Worm (Caenorhabditis elegans): ENCODE results near the gene gsp-1.

The gsp-1 gene

DNA sequence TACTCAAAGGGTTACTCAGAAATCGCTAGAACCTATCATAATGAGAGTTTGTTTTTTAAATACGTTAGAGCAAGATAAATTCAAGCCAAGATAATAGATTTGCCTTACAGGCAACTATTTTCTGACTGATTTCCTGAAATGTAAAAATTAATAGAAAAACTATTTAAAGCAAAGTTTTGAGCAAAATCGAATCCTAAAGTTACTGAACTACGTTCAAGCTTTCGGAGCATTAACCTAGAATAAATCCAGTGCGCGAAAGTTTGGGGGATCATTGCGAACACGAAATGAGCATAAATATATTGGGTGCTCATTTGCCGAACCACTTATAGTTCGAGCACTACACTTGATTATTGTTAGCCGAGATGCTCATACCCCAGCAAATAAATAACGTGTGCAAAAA is 10.6 kb upstream of the gsp-1 start, which contains the start of gene ceh-22:
Gene ceh-22, plus strand, starts transcription at position 301 of the 400 bp plus-strand sequence.
- TF ChIP-seq ceh-90 (tag; optimal IDR thresholded peaks at IDR 0.05) = no peak
- no peak for TF ChIP-seq ztf-4 (tag; optimal IDR thresholded peaks at IDR 0.05)
- no peak for TF ChIP-seq dsc-1 (tag; optimal IDR thresholded peaks at IDR 0.05)
- no peak for TF ChIP-seq dpl-1 (GFP tag; optimal IDR thresholded peaks at IDR 0.05)
- no peak for TF ChIP-seq lin-14 (GFP tag; optimal IDR thresholded peaks at IDR 0.05)
- TF ChIP-seq pax-3 (tag; optimal IDR thresholded peaks at IDR 0.05) = no peak
- TF ChIP-seq lin-39 (tag; optimal IDR thresholded peaks at IDR 0.05) = no peak
- no peak for TF ChIP-seq grh-1 (GFP tag; IDR thresholded peaks at IDR 0.05)
- TF ChIP-seq snpc-4 (tag; optimal IDR thresholded peaks at IDR 0.05) = no peak
- no peak for TF ChIP-seq nhr-237 (tag; optimal IDR thresholded peaks at IDR 0.05)
- TF ChIP-seq mdl-1 (tag; optimal IDR thresholded peaks at IDR 0.05) = no peak
- no peak for TF ChIP-seq jun-1 (tag; optimal IDR thresholded peaks at IDR 0.05)

ce11 chrV:10672601-10673000 is 9.6 kb upstream of the gsp-1 start:
- 0 out of 2 replicates have a peak, but pooled peaks have one; percentile 34 for TF ChIP-seq grh-1 (GFP tag; IDR thresholded peaks at IDR 0.05)
- TF ChIP-seq ets-5 (GFP tag; IDR thresholded peaks at IDR 0.05) = no peak
- TF ChIP-seq lin-39 (tag; optimal IDR thresholded peaks at IDR 0.05) = no peak
- no peak for TF ChIP-seq C16A3.4 (tag; optimal IDR thresholded peaks at IDR 0.05)
- peak; percentile 48 for TF ChIP-seq tbx-2 (tag; optimal IDR thresholded peaks at IDR 0.05)
- TF ChIP-seq nhr-85 (tag) = no peak
- no peak for TF ChIP-seq nhr-71 (tag; optimal IDR thresholded peaks at IDR 0.05)
- no peak for TF ChIP-seq ces-1 (GFP tag; optimal IDR thresholded peaks at IDR 0.05)
- no peak for TF ChIP-seq skn-1 (tag; optimal IDR thresholded peaks at IDR 0.05)
- TF ChIP-seq sup-37 (GFP tag; optimal IDR thresholded peaks at IDR 0.05) = peak; percentile 16
- TF ChIP-seq nhr-20 (tag; optimal IDR thresholded peaks at IDR 0.05) = peak; percentile 13
- no peak for TF ChIP-seq ceh-63 (GFP tag; optimal IDR thresholded peaks at IDR 0.05)
- no peak for TF ChIP-seq aly-2 (tag; optimal IDR thresholded peaks at IDR 0.05)
- TF ChIP-seq hlh-4 (tag; optimal IDR thresholded peaks at IDR 0.05) = no peak
- TF ChIP-seq unc-62 (GFP tag; optimal IDR thresholded peaks at IDR 0.05) = no peak
- TF ChIP-seq efl-3 (GFP tag; optimal IDR thresholded peaks at IDR 0.05) = no peak
- TF ChIP-seq lin-14 (GFP tag; optimal IDR thresholded peaks at IDR 0.05) = peak; percentile 39
- no peak for TF ChIP-seq ztf-11 (tag; optimal IDR thresholded peaks at IDR 0.05)
- TF ChIP-seq lin-13 (GFP tag; optimal IDR thresholded peaks at IDR 0.05) = no peak

- TF ChIP-seq dsc-1 (tag; optimal IDR thresholded peaks at IDR 0.05) (peak; percentile 4), lin-14 (GFP tag; optimal IDR thresholded peaks at IDR 0.05) (peak; percentile 29), lir-3 (tag; optimal IDR thresholded peaks at IDR 0.05; ENCODE audit: poor library complexity) (no peak), vab-15 (tag; optimal IDR thresholded peaks at IDR 0.05) (no peak), nhr-28 (tag; optimal IDR thresholded peaks at IDR 0.05) (no peak), nhr-71 (tag; optimal IDR thresholded peaks at IDR 0.05) (peak; percentile 15), unc-62 (GFP tag; optimal IDR thresholded peaks at IDR 0.05) (no peak)
Measured at ce11 chrV:10675978-10676377, 6.2 kb upstream of the gsp-1 start.

- no peak for TF ChIP-seq egl-27 (tag; optimal IDR thresholded peaks at IDR 0.05)
- peak; percentile 5 for TF ChIP-seq mep-1 (tag; optimal IDR thresholded peaks at IDR 0.05)
- no peak for TF ChIP-seq grh-1 (GFP tag; IDR thresholded peaks at IDR 0.05)
- no peak for TF ChIP-seq ceh-63 (GFP tag; optimal IDR thresholded peaks at IDR 0.05)
- TF ChIP-seq fkh-10 (GFP tag; optimal IDR thresholded peaks at IDR 0.05) = peak; percentile 45
- peak; percentile 32 for TF ChIP-seq xbp-1 (tag; optimal IDR thresholded peaks at IDR 0.05)
- peak in 1 of 2 experiments; percentile 55 for TF ChIP-seq lsy-2 (tag; optimal IDR thresholded peaks at IDR 0.05)
- TF ChIP-seq hlh-4 (tag; optimal IDR thresholded peaks at IDR 0.05) = no peak
- TF ChIP-seq nhr-28 (tag; optimal IDR thresholded peaks at IDR 0.05) = no peak
- TF ChIP-seq dsc-1 (tag; optimal IDR thresholded peaks at IDR 0.05) = peak; percentile 50
- peak; percentile 51 for TF ChIP-seq nhr-71 (tag; optimal IDR thresholded peaks at IDR 0.05)
- TF ChIP-seq ceh-82 (tag; optimal IDR thresholded peaks at IDR 0.05) = peak in 1 of 3 experiments; percentile 51
- peak; percentile 3 for TF ChIP-seq fkh-8 (tag; optimal IDR thresholded peaks at IDR 0.05)
- peak; percentile 37 for TF ChIP-seq nhr-47 (tag; optimal IDR thresholded peaks at IDR 0.05)
- TF ChIP-seq zag-1 (tag; optimal IDR thresholded peaks at IDR 0.05) = peak; percentile 3
- peak; percentile 26 for TF ChIP-seq snu-23 (GFP tag; optimal IDR thresholded peaks at IDR 0.05)
- no peak for TF ChIP-seq ceh-8 (GFP tag; optimal IDR thresholded peaks at IDR 0.05)
- peak in 1 of 3 experiments; percentile 12 for TF ChIP-seq dpl-1 (GFP tag; optimal IDR thresholded peaks at IDR 0.05)
- peak; percentile 18 for TF ChIP-seq unc-86 (tag; optimal IDR thresholded peaks at IDR 0.05)
- no peak for TF ChIP-seq unc-30 (tag; optimal IDR thresholded peaks at IDR 0.05)
- TF ChIP-seq sup-37 (GFP tag; optimal IDR thresholded peaks at IDR 0.05) = no peak
- TF ChIP-seq rnt-1 (tag; optimal IDR thresholded peaks at IDR 0.05) = peak; percentile 28
- peak; percentile 88 for TF ChIP-seq lin-14 (GFP tag; optimal IDR thresholded peaks at IDR 0.05)
- peak; percentile 13 to 29 for TF ChIP-seq efl-1 (optimal IDR thresholded peaks at IDR 0.05)
- no peak for TF ChIP-seq efl-1 (GFP tag; optimal IDR thresholded peaks at IDR 0.05 in 1 of 2)
Measured at ce11 chrV:10677459-10677858, 4.8 kb upstream of the gsp-1 start.

All from whole organism, L1 larva.